Worm (Caenorhabditis elegans) whole organism, midembryonic: Measurements from ENCODE around the gene cdc-73.

ENCODE experiments used
- cog-1 ChIP-seq: sonication (generic microtip); optimal IDR thresholded peaks from 2 replicates; lab custom pipeline; 2016; ENCODE audit warnings: missing genetic modification characterization, missing compliant biosample characterization
- med-1 ChIP-seq: sonication (generic microtip); optimal IDR thresholded peaks from 2 replicates; lab custom pipeline; 2017; ENCODE audit warnings: missing genetic modification characterization, mild to moderate bottlenecking, missing compliant biosample characterization, antibody characterized with exemption, missing genetic modification reagents; ENCODE audit not compliant: insufficient read depth
- ref-1 ChIP-seq: fragments of 200-800 bp; sonication (Bioruptor generic); conservative IDR thresholded peaks from 2 replicates; pipeline ENCODE4 v1.3.6; 2022; ENCODE audit warnings: missing genetic modification reagents, missing genetic modification characterization, missing compliant biosample characterization
- ztf-23 ChIP-seq: fragments of 200-800 bp; sonication (Bioruptor generic); IDR thresholded peaks from 2 replicates; pipeline ENCODE4 v1.3.6; 2022; ENCODE audit warnings: missing genetic modification reagents, missing genetic modification characterization, missing compliant biosample characterization
- ztf-29 ChIP-seq: fragments of 200-800 bp; sonication (Bioruptor generic); IDR thresholded peaks from 2 replicates; pipeline ENCODE4 v1.3.6; 2022; ENCODE audit warnings: missing genetic modification reagents, missing genetic modification characterization, missing compliant biosample characterization

DNA sequence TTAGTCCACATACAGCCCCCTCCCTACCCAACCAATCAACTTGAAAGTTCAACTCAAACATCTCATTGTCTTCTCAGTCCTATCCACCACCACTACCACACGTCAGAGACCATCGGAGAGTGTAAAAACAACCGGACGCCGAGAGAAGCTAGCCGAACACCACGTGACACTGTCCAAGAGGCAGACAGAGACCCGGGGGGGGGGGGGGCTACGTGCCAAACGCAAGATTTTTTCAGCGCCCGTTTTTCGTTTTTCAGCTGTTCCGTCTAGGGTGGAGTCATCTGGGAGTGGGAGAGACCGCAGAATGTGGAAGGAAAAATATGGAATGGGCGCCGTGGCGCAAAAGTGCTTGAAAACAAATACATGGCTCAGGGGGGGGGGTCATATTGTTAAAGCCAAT is 16.5 kb upstream of the cdc-73 start:
- TF ChIP-seq med-1 (GFP tag; lab: Kevin White, UChicago) (no peak), ztf-29 (GFP tag; lab: Robert Waterston, UW) (no peak), ref-1 (GFP tag; lab: Robert Waterston, UW) (no peak), cog-1 (tag; lab: Kevin White, UChicago) (no peak), ztf-23 (GFP tag; lab: Robert Waterston, UW) (no peak)
